Fruit fly (Drosophila melanogaster) S2 (cell line): Measurements from ENCODE around the gene CG44038.

ENCODE experiments used
- CG8478 ChIP-seq: fragments of >200 bp; optimal IDR thresholded peaks from 2 replicates; lab custom pipeline; 2018
- CTCF ChIP-seq, 2 experiments: fragments of >200 bp; optimal IDR thresholded peaks; 2 replicates each; lab custom pipeline; 2018

The CG44038 gene

dm6 chr3R:12290466-12291237 lies 29.9 kb downstream of the CG44038 start:
- TF ChIP-seq CTCF (optimal IDR thresholded peaks at IDR 0.05; lab: Kevin White, UChicago) (no peak), CG8478 (no peak)

dm6 chr3R:12291872-12292271 lies 31.1 kb downstream of the CG44038 start:
- TF ChIP-seq CG8478 (no peak), CTCF (optimal IDR thresholded peaks at IDR 0.05; lab: Kevin White, UChicago) (no peak)

DNA sequence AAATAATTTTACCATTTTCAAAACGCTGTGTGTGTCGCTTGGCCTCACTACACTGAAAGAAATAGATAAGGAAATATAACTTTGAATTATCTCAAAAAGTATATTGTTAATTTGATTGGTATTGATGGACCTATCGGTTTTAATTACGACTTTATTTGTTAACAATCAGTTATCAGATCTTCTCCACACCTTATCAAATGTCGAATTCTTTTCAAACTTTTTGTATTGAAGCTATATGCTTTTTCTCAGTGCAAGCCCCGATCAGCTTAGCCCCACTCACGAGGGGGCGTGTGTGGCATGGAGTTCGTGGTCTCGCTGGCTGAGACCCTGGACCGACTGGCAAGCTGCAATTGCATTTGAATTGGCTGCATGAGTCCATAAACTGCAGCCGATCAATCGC lies 36.5 kb downstream of the CG44038 start:
- TF ChIP-seq CTCF (optimal IDR thresholded peaks at IDR 0.05; lab: Kevin White, UChicago), result no peak
- no peak for TF ChIP-seq CG8478

DNA sequence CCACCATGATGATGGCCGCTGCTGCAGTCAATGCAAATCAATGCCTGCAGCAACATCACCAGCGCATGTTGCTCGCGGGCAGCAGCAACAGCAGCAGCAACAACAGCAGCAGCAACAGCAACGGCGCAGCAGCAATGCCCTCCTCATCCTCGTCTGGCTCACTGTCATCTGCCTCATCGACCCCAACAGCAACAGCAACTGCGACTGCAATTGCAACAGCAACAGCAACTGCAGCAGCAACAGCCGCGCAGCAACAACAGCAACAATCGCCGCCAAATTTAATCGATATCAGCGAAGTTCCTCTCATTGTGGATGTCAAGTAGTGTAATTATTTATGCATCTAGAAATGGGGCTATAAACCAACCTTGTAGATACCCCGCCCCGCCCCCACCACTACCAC lies 40.8 kb downstream of the CG44038 start:
- TF ChIP-seq CG8478 (no peak), CTCF (optimal IDR thresholded peaks at IDR 0.05; lab: Kevin White, UChicago) (no peak)

DNA sequence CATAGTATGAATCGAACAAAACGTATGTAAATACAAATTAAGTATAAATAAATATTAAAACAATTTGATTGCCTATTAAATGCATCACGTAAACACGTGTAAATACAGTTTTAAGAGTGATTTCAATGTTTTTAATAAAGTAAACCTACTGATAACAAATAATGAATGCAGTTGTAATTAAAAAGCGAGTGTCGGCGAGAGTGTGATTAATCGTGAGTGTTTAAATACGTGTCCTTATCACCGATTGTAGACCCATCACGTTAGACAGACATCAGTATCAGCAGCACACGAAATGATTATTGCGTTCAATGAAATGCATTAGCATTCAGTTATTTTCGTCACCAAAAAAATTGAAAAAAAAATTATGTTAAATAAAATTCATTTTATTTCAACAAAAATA lies 42.1 kb downstream of the CG44038 start:
- no peak for TF ChIP-seq CG8478
- no peak for TF ChIP-seq CTCF (optimal IDR thresholded peaks at IDR 0.05; lab: Kevin White, UChicago)

- TF ChIP-seq CTCF (optimal IDR thresholded peaks at IDR 0.05; lab: Kevin White, UChicago) (no peak), CG8478 (no peak)
Measured at dm6 chr3R:12307569-12307968, 46.8 kb downstream of the CG44038 start.
